Fruit fly (Drosophila melanogaster) whole organism, pupa: ENCODE measurements around the gene pyd.
A peak's percentile ranks its signal among the peaks of the same experiment; 100 is the strongest.

ENCODE experiments used
- CG12605 ChIP-seq: fragments of 200-800 bp; sonication (Bioruptor generic); IDR thresholded peaks from 2 replicates; pipeline ENCODE4 v1.3.6; 2022; ENCODE audit warnings: missing biosample characterization, missing genetic modification characterization
- CG14655 ChIP-seq: fragments of 200-800 bp; sonication (Bioruptor generic); optimal IDR thresholded peaks from 3 replicates; lab custom pipeline; 2017; ENCODE audit warnings: mild to moderate bottlenecking, missing biosample characterization, missing genetic modification reagents, missing genetic modification characterization
- CG32121 ChIP-seq: fragments of 200-800 bp; sonication (Bioruptor generic); IDR thresholded peaks from 2 replicates; pipeline ENCODE4 v1.3.6; 2022; ENCODE audit warnings: missing biosample characterization, missing genetic modification characterization
- CG34367 ChIP-seq: fragments of 200-800 bp; sonication (Bioruptor generic); optimal IDR thresholded peaks from 2 replicates; lab custom pipeline; 2018; ENCODE audit warnings: missing biosample characterization, mild to moderate bottlenecking, missing genetic modification characterization
- CG4496 ChIP-seq: fragments of 200-800 bp; sonication (Bioruptor generic); IDR thresholded peaks from 3 replicates; pipeline ENCODE4 v1.3.6; 2022; ENCODE audit warnings: missing biosample characterization, missing genetic modification characterization
- CG9948 ChIP-seq: fragments of 200-800 bp; sonication (Bioruptor generic); optimal IDR thresholded peaks from 2 replicates; lab custom pipeline; 2018; ENCODE audit warnings: missing biosample characterization, mild to moderate bottlenecking, missing genetic modification characterization, moderate library complexity
- D1 ChIP-seq: fragments of 200-800 bp; sonication (Bioruptor generic); optimal IDR thresholded peaks from 2 replicates; lab custom pipeline; 2018; ENCODE audit warnings: missing biosample characterization, mild to moderate bottlenecking, missing genetic modification characterization, moderate library complexity
- EcR ChIP-seq: fragments of 200-800 bp; sonication (Bioruptor generic); optimal IDR thresholded peaks from 3 replicates; lab custom pipeline; 2019; ENCODE audit warnings: missing biosample characterization, missing genetic modification characterization, mild to moderate bottlenecking, moderate library complexity, missing genetic modification reagents
- Ets98B ChIP-seq: fragments of 200-800 bp; sonication (Bioruptor generic); IDR thresholded peaks from 2 replicates; pipeline ENCODE4 v1.3.6; 2022; ENCODE audit warnings: missing biosample characterization, missing genetic modification characterization
- Pif1B ChIP-seq: fragments of 200-800 bp; sonication (Bioruptor generic); optimal IDR thresholded peaks from 3 replicates; lab custom pipeline; 2016; ENCODE audit warnings: missing biosample characterization, missing genetic modification characterization
- Snoo ChIP-seq: fragments of 200-800 bp; sonication (Bioruptor generic); optimal IDR thresholded peaks from 3 replicates; lab custom pipeline; 2017; ENCODE audit warnings: missing biosample characterization, mild to moderate bottlenecking, missing genetic modification characterization, inconsistent platforms
- fd96Ca ChIP-seq: fragments of 200-800 bp; sonication (Bioruptor generic); IDR thresholded peaks from 3 replicates; pipeline ENCODE4 v1.3.6; 2022; ENCODE audit warnings: missing biosample characterization, missing genetic modification characterization
- rn ChIP-seq: fragments of 200-800 bp; sonication (Bioruptor generic); IDR thresholded peaks from 2 replicates; pipeline ENCODE4 v1.3.6; 2022; ENCODE audit warnings: missing biosample characterization, missing genetic modification characterization

DNA sequence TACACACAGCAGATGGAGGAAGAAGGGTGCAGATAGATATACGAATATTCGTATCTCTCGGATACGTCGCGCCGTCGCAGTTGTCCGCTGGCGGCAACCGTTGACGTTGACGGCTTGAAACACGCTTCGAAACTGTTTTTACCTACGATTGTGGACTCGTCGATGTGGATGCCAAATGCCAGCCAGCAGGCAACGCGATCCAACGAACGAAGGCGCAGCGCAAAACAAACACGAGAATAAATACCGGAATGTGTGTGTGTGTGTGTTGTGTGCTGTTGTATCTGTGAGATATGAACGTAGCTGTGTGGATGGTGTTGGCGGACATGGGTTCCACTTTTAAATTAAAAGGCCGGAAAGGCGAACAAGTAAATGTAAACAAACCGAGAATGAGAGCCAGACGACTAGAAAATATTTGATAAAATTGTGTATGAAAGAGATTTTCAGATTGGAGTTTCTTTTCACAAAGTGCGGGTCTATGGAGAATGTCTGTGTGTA lies 85.5 kb downstream of the pyd start:
- TF ChIP-seq Snoo (tag; lab: Kevin White, UChicago) (no peak), rn (GFP tag; lab: Robert Waterston, UW) (no peak), Pif1B (GFP tag; lab: Kevin White, UChicago) (peak; percentile 60), CG34367 (no peak), Ets98B (GFP tag; lab: Robert Waterston, UW) (peak; percentile 73), EcR (GFP tag; lab: Kevin White, UChicago) (peak; percentile 60), fd96Ca (peak; percentile 57; the same call in 1 of the 3 replicates), D1 (tag; lab: Kevin White, UChicago) (peak; percentile 10), CG14655 (no peak), CG4496 (GFP tag; lab: Robert Waterston, UW) (peak; percentile 67; the same call in 2 of the 3 replicates), CG12605 (GFP tag; lab: Robert Waterston, UW) (peak; percentile 57), CG32121 (GFP tag; lab: Robert Waterston, UW) (peak; percentile 43; the same call in 1 of the 2 replicates), CG9948 (tag; lab: Kevin White, UChicago) (no peak)
